Worm (Caenorhabditis elegans) whole organism, late embryonic: Measurements from ENCODE around the gene Y54F10BM.22.

Experiments
- K02D7.2 ChIP-seq: sonication (generic microtip); optimal IDR thresholded peaks from 2 replicates; lab custom pipeline; 2017; ENCODE audit warnings: mild to moderate bottlenecking, missing genetic modification characterization, missing compliant biosample characterization
- K09A11.1 ChIP-seq: sonication (generic microtip); optimal IDR thresholded peaks from 2 replicates; lab custom pipeline; 2017; ENCODE audit warnings: antibody characterized with exemption, mild to moderate bottlenecking, missing genetic modification characterization, missing compliant biosample characterization; ENCODE audit not compliant: insufficient read depth
- ahr-1 ChIP-seq: sonication (generic microtip); optimal IDR thresholded peaks from 2 replicates; lab custom pipeline; 2016; ENCODE audit warnings: missing genetic modification characterization, missing compliant biosample characterization
- ama-1 ChIP-seq: fragments of 150-350 bp; optimal IDR thresholded peaks from 2 replicates; lab custom pipeline; 2014
- ceh-18 ChIP-seq: sonication (generic microtip); optimal IDR thresholded peaks from 2 replicates; lab custom pipeline; 2016; ENCODE audit warnings: missing genetic modification characterization, missing compliant biosample characterization
- ceh-19 ChIP-seq: fragments of 200-800 bp; sonication (Bioruptor generic); optimal IDR thresholded peaks from 2 replicates; lab custom pipeline; 2018; ENCODE audit warnings: mild to moderate bottlenecking, missing genetic modification characterization, missing compliant biosample characterization
- ceh-22 ChIP-seq: sonication (generic microtip); optimal IDR thresholded peaks from 2 replicates; lab custom pipeline; 2017; ENCODE audit warnings: missing biosample characterization, missing genetic modification characterization
- ceh-24 ChIP-seq: sonication (generic microtip); optimal IDR thresholded peaks from 2 replicates; lab custom pipeline; 2016; ENCODE audit warnings: mild to moderate bottlenecking, missing genetic modification characterization, missing compliant biosample characterization
- ceh-30 ChIP-seq: fragments of 150-350 bp; optimal IDR thresholded peaks from 2 replicates; lab custom pipeline; 2014; ENCODE audit warnings: missing biosample characterization, missing genetic modification characterization
- ceh-48 ChIP-seq: sonication (generic microtip); optimal IDR thresholded peaks from 2 replicates; lab custom pipeline; 2016; ENCODE audit warnings: missing genetic modification characterization, inconsistent platforms, missing compliant biosample characterization
- ceh-6 ChIP-seq: fragments of 200-800 bp; sonication (Bioruptor generic); optimal IDR thresholded peaks from 2 replicates; lab custom pipeline; 2018; ENCODE audit warnings: mild to moderate bottlenecking, missing genetic modification characterization, missing compliant biosample characterization
- che-1 ChIP-seq: sonication (generic microtip); optimal IDR thresholded peaks from 2 replicates; lab custom pipeline; 2016; ENCODE audit warnings: mild to moderate bottlenecking, missing genetic modification characterization, missing compliant biosample characterization
- dve-1 ChIP-seq: sonication (generic microtip); optimal IDR thresholded peaks from 2 replicates; lab custom pipeline; 2017; ENCODE audit warnings: antibody characterized with exemption, mild to moderate bottlenecking, missing genetic modification characterization, missing compliant biosample characterization
- elt-2 ChIP-seq: sonication (generic microtip); optimal IDR thresholded peaks from 2 replicates; lab custom pipeline; 2016; ENCODE audit warnings: missing genetic modification reagents, missing genetic modification characterization, missing compliant biosample characterization
- elt-4 ChIP-seq: sonication (generic microtip); optimal IDR thresholded peaks from 2 replicates; lab custom pipeline; 2016; ENCODE audit warnings: missing genetic modification characterization, missing compliant biosample characterization
- ets-4 ChIP-seq: sonication (generic microtip); optimal IDR thresholded peaks from 2 replicates; lab custom pipeline; 2016; ENCODE audit warnings: missing genetic modification characterization, missing compliant biosample characterization
- gmeb-2 ChIP-seq: sonication (generic microtip); optimal IDR thresholded peaks from 2 replicates; lab custom pipeline; 2016; ENCODE audit warnings: missing genetic modification characterization, inconsistent platforms, missing compliant biosample characterization
- hlh-15 ChIP-seq: sonication (generic microtip); optimal IDR thresholded peaks from 2 replicates; lab custom pipeline; 2016; ENCODE audit warnings: missing genetic modification characterization, missing compliant biosample characterization
- hlh-30 ChIP-seq: sonication (generic microtip); optimal IDR thresholded peaks from 2 replicates; lab custom pipeline; 2017; ENCODE audit warnings: antibody characterized with exemption, missing genetic modification characterization, missing compliant biosample characterization; ENCODE audit not compliant: insufficient read depth
- lin-11 ChIP-seq: fragments of 200-800 bp; sonication (Bioruptor generic); optimal IDR thresholded peaks from 2 replicates; lab custom pipeline; 2018; ENCODE audit warnings: mild to moderate bottlenecking, missing genetic modification characterization, missing compliant biosample characterization
- nhr-11 ChIP-seq: fragments of 150-350 bp; optimal IDR thresholded peaks from 2 replicates; lab custom pipeline; 2014; ENCODE audit warnings: missing biosample characterization, missing genetic modification characterization
- npax-4 ChIP-seq: sonication (generic microtip); optimal IDR thresholded peaks from 2 replicates; lab custom pipeline; 2016; ENCODE audit warnings: missing genetic modification characterization, missing compliant biosample characterization
- odd-2 ChIP-seq: sonication (generic microtip); optimal IDR thresholded peaks from 2 replicates; lab custom pipeline; 2017; ENCODE audit warnings: antibody characterized with exemption, mild to moderate bottlenecking, missing genetic modification characterization, missing compliant biosample characterization
- pag-3 ChIP-seq: sonication (generic microtip); optimal IDR thresholded peaks from 2 replicates; lab custom pipeline; 2016; ENCODE audit warnings: missing compliant biosample characterization, missing genetic modification characterization, borderline replicate concordance
- pat-9 ChIP-seq: fragments of 200-800 bp; sonication (Bioruptor generic); optimal IDR thresholded peaks from 2 replicates; lab custom pipeline; 2018; ENCODE audit warnings: mild to moderate bottlenecking, missing genetic modification characterization, moderate library complexity, missing compliant biosample characterization
- pax-1 ChIP-seq: fragments of 150-350 bp; optimal IDR thresholded peaks from 2 replicates; lab custom pipeline; 2014; ENCODE audit warnings: missing biosample characterization, missing genetic modification characterization
- pha-2 ChIP-seq: sonication (generic microtip); optimal IDR thresholded peaks from 2 replicates; lab custom pipeline; 2017; ENCODE audit warnings: mild to moderate bottlenecking, missing genetic modification characterization, missing compliant biosample characterization
- pros-1 ChIP-seq: fragments of 150-350 bp; optimal IDR thresholded peaks from 2 replicates; lab custom pipeline; 2014; ENCODE audit warnings: missing biosample characterization, missing genetic modification reagents, missing genetic modification characterization
- ref-2 ChIP-seq: sonication (generic microtip); optimal IDR thresholded peaks from 2 replicates; lab custom pipeline; 2016; ENCODE audit warnings: missing genetic modification characterization, missing compliant biosample characterization
- sdc-2 ChIP-seq: sonication (generic microtip); optimal IDR thresholded peaks from 2 replicates; lab custom pipeline; 2016; ENCODE audit warnings: missing genotype, missing genetic modification characterization, missing compliant biosample characterization
- tbx-2 ChIP-seq: sonication (generic microtip); optimal IDR thresholded peaks from 2 replicates; lab custom pipeline; 2016; ENCODE audit warnings: missing genetic modification characterization, missing compliant biosample characterization
- tbx-7 ChIP-seq: sonication (generic microtip); optimal IDR thresholded peaks from 2 replicates; lab custom pipeline; 2016; ENCODE audit warnings: missing genotype, missing genetic modification characterization, missing compliant biosample characterization
- ttx-3 ChIP-seq: sonication (generic microtip); optimal IDR thresholded peaks from 2 replicates; lab custom pipeline; 2016; ENCODE audit warnings: missing genetic modification reagents, missing genetic modification characterization, missing compliant biosample characterization
- unc-3 ChIP-seq, 2 experiments: fragments of 200-800 bp in 1 of 2; sonication (Bioruptor generic) in 1 of 2; sonication (generic microtip) in 1 of 2; conservative IDR thresholded peaks in 1 of 2; optimal IDR thresholded peaks in 1 of 2; 2 replicates each; pipeline versions ENCODE4 v1.3.6 to Lab custom; 2016 to 2022; ENCODE audit warnings: missing compliant biosample characterization in 2 of 2, missing genetic modification characterization in 2 of 2, missing genetic modification reagents in 1 of 2
- unc-42 ChIP-seq: sonication (generic microtip); optimal IDR thresholded peaks from 2 replicates; lab custom pipeline; 2016; ENCODE audit warnings: missing genotype, missing genetic modification characterization, missing compliant biosample characterization
- zip-5 ChIP-seq: sonication (generic microtip); optimal IDR thresholded peaks from 2 replicates; lab custom pipeline; 2016; ENCODE audit warnings: missing genetic modification characterization, missing compliant biosample characterization

Gene Y54F10BM.22

DNA sequence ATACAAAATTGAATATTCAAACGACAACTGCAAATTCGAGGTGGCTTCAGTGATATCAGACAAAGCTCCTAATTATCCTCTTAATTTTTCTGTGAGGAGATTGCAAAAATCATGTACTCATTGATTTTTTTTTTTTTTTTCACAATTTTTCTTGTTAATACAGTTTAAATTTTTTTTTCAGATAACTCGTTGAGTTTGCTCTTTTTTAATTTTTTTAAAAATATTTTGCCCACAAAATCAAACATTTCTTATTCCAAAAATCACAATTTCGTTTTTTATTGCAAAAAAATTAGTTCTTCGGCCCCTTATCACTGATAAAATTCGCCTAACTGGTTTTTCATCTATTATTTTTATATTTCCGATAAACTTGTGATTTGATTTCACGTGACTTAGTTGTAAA lies 3.9 kb upstream of the Y54F10BM.22 start, which contains the start of gene Y54F10BM.21:
TSS of gene Y54F10BM.21 (plus strand) at position 301 of the 400 bp plus-strand sequence.
- TF ChIP-seq ceh-30 (tag; lab: Kevin White, UChicago): no peak
- TF ChIP-seq ahr-1 (tag; lab: Kevin White, UChicago): no peak
- TF ChIP-seq npax-4 (tag; lab: Kevin White, UChicago): no peak
- TF ChIP-seq pros-1 (tag; lab: Kevin White, UChicago): no peak
- no peak for TF ChIP-seq ceh-22
- TF ChIP-seq ceh-19 (GFP tag; lab: Kevin White, UChicago): no peak
- no peak for TF ChIP-seq che-1
- TF ChIP-seq pax-1 (tag; lab: Kevin White, UChicago): no peak
- no peak for TF ChIP-seq odd-2
- TF ChIP-seq nhr-11 (tag; lab: Kevin White, UChicago): no peak
- TF ChIP-seq ref-2 (tag; lab: Kevin White, UChicago): no peak
- no peak for TF ChIP-seq ceh-24
- no peak for TF ChIP-seq dve-1 (tag; lab: Kevin White, UChicago)
- no peak for TF ChIP-seq K09A11.1 (tag; lab: Kevin White, UChicago)
- TF ChIP-seq lin-11 (tag; lab: Kevin White, UChicago): no peak
- TF ChIP-seq tbx-2 (tag; lab: Kevin White, UChicago): no peak
- TF ChIP-seq ets-4 (tag; lab: Kevin White, UChicago): no peak
- no peak for TF ChIP-seq pha-2 (tag; lab: Kevin White, UChicago)
- TF ChIP-seq elt-2 (tag; lab: Kevin White, UChicago): no peak

DNA sequence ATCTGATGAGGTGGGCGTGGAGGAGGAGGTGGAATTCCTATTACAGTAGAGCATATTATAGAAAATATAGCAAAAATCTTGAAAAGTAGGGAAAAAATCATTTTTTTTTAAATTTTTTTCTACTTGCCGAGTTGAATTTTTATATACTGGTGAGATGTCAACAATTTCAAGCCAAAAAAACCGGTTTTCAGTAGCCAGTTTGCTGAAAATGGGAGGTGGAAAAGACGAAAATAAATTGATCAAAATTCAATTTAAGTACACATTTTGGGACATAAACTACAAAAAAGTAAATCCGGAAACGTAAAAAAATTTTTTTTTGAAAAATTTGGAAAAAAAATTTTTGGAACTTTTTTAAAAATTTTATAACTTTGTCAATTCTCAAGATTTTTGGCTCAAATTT lies 1.2 kb upstream of the Y54F10BM.22 start, which contains the start of gene Y54F10BM.23:
TSS of gene Y54F10BM.23 (minus strand) at position 101 of the 400 bp plus-strand sequence.
- no peak for TF ChIP-seq elt-4 (tag; lab: Kevin White, UChicago)
- no peak for TF ChIP-seq sdc-2 (tag; lab: Kevin White, UChicago)
- TF ChIP-seq, all 69 proteins: peak for 0

DNA sequence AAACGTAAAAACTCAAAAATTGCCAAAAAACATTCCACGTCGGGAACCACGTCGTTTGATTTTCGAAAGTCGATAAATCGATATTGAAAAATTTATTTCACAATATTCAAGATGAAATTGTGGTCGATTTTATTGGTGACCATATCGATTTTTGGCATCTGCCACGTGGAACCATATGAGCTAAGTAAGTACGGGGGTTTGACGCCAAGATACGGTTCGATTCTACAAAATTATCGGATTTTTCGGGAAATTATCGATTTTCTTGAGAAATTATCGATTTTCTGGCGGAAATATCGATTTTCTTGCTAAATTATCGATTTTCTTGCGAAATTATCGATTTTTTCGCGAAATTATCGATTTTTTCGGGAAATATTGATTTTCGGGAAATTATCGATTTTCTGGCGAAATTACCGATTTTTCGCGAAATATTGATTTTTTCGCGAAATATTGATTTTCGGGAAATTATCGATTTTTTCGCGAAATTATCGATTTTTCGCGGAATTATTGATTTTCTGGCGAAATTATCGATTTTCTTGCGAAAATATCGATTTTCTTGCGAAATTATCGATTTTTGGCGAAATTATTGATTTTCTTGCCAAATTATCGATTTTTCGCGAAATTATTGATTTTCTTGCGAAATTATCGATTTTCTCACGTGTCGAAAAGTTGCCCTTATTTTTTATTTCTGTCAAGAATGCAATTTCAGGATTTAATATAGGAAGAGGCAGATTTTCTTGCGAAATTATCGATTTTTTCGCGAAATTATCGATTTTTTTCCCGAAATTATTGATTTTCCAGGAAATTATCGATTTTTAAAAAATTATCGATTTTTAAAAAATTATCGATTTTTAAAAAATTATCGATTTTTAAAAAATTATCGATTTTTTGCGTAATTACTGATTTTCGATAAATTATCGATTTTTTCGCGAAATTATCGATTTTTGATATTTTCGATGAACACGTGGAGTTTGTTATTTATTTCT lies 1.6 kb downstream of the Y54F10BM.22 start, which contains the start of gene Y54F10BM.3:
TSS of gene Y54F10BM.3 (plus strand) at position 51 of the 983 bp plus-strand sequence.
- TF ChIP-seq che-1 (peak; percentile 6), ref-2 (tag; lab: Kevin White, UChicago) (no peak), ceh-48 (peak; percentile 98)

DNA sequence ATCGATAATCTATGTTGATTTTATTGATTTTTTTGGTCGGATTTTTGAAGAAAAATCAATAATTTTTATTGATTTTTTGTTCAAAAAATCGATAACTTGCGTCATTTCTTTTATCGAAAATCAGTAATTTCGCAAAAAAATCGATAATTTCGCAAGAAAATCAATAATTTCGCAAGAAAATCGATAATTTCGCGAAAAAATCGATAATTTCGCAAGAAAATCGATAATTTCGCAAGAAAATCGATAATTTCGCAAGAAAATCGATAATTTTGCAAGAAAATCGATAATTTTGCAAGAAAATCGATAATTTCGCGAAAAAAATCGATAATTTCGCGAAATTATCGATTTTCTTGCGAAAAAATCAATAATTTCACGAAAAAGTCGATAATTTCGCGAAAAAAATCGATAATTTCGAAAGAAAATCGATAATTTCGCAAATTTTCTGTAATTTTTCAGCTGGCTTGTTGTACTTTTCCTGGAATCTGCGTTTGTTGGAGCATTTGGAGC lies 2.7 kb downstream of the Y54F10BM.22 start:
- TF ChIP-seq ceh-48 (peak; percentile 92), pag-3 (tag; lab: Kevin White, UChicago) (no peak)

DNA sequence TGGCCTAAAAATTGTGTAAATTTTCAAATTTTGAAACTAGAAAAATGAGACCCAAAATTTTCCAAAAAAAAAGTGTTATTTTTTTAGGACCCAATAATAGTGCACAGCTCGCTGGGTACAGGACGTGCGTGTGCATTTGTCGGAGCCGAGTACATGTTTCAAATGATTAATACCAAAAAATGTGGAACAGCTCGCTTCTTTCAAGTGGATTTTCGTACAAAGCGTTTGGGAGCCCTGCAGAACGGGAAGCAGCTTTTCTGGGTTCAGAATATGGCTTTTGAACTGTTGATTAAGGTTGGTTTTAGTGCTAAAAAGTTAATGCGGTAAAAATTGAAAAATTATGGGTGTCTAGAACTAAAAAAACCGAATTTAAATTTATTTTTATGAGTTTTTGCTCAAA lies 7.6 kb downstream of the Y54F10BM.22 start:
- no peak for TF ChIP-seq gmeb-2 (tag; lab: Kevin White, UChicago)
- no peak for TF ChIP-seq K02D7.2 (tag; lab: Kevin White, UChicago)
- TF ChIP-seq pax-1 (tag; lab: Kevin White, UChicago): no peak
- TF ChIP-seq ceh-48: no peak
- no peak for TF ChIP-seq ceh-22
- TF ChIP-seq tbx-7 (tag; lab: Kevin White, UChicago): no peak
- no peak for TF ChIP-seq hlh-30

DNA sequence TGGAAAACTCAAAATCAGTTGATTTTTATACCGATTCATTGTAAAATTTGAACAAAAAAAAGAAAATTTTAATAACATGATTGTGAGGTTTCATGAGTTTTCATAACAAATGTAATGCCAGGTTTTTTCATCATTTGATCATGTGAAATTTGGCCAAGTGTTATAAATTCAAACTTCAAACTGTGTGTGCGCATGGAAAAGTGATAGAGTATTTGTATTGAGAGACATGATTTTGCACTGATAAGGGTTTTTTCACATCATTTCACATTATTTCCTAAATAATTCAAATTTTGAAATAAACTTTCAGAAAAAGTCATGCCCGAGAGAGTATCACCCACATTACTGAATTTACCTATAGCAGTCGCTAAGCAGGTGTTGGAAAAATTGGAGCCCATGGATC lies 10.4 kb downstream of the Y54F10BM.22 start, which contains the start of gene fbxa-219:
TSS of gene fbxa-219 (plus strand) at position 277 of the 400 bp plus-strand sequence.
- TF ChIP-seq unc-42 (tag; lab: Kevin White, UChicago): no peak
- no peak for TF ChIP-seq ceh-18 (tag; lab: Kevin White, UChicago)
- TF ChIP-seq ama-1: no peak
- no peak for TF ChIP-seq sdc-2 (tag; lab: Kevin White, UChicago)
- no peak for TF ChIP-seq ceh-19 (GFP tag; lab: Kevin White, UChicago)
- TF ChIP-seq hlh-15 (tag; lab: Kevin White, UChicago): no peak
- no peak for TF ChIP-seq unc-3 (GFP tag; conservative IDR thresholded peaks at IDR 0.05; lab: Robert Waterston, UW)
- no peak for TF ChIP-seq unc-3 (tag; optimal IDR thresholded peaks at IDR 0.05; lab: Kevin White, UChicago)
- no peak for TF ChIP-seq ceh-6 (GFP tag; lab: Kevin White, UChicago)
- no peak for TF ChIP-seq ttx-3
- TF ChIP-seq ref-2 (tag; lab: Kevin White, UChicago): no peak
- no peak for TF ChIP-seq pat-9 (tag; lab: Kevin White, UChicago)
- no peak for TF ChIP-seq zip-5 (tag; lab: Kevin White, UChicago)
- TF ChIP-seq pros-1 (tag; lab: Kevin White, UChicago): no peak
